Worm (Caenorhabditis elegans) whole organism, L4 larva: ENCODE results near the gene C05A2.4.

ENCODE experiments used
- F26F4.8 ChIP-seq: fragments of 200-800 bp; sonication (Bioruptor generic); conservative IDR thresholded peaks from 2 replicates; pipeline ENCODE4 v1.3.6; 2022; ENCODE audit warnings: missing genetic modification characterization, missing compliant biosample characterization
- R02D3.7 ChIP-seq: fragments of 150-350 bp; sonication (generic microtip); optimal IDR thresholded peaks from 3 replicates; lab custom pipeline; 2014; ENCODE audit warnings: missing biosample characterization, missing genetic modification characterization
- T26A8.4 ChIP-seq: fragments of 200-800 bp; sonication (Bioruptor generic); IDR thresholded peaks from 2 replicates; pipeline ENCODE4 v1.3.6; 2022; ENCODE audit warnings: missing genetic modification characterization, missing compliant biosample characterization
- Y48G9A.11 ChIP-seq: fragments of 200-800 bp; sonication (Bioruptor generic); IDR thresholded peaks from 2 replicates; pipeline ENCODE4 v1.3.6; 2022; ENCODE audit warnings: missing genetic modification reagents, missing genetic modification characterization, missing compliant biosample characterization
- ZK337.2 ChIP-seq: fragments of 200-800 bp; sonication (Bioruptor generic); IDR thresholded peaks from 2 replicates; pipeline ENCODE4 v1.3.6; 2022; ENCODE audit warnings: missing genetic modification reagents, missing genetic modification characterization, missing compliant biosample characterization
- aha-1 ChIP-seq: fragments of 150-350 bp; peaks from one replicate; lab custom pipeline; 2014; ENCODE audit warnings: missing biosample characterization, missing genetic modification characterization
- aly-2 ChIP-seq: sonication (generic microtip); optimal IDR thresholded peaks from 2 replicates; lab custom pipeline; 2018; ENCODE audit warnings: missing biosample characterization, missing genetic modification characterization
- ceh-20 ChIP-seq: fragments of 200-800 bp; sonication (Bioruptor generic); IDR thresholded peaks from 2 replicates; pipeline ENCODE4 v1.3.6; 2022; ENCODE audit warnings: missing genetic modification reagents, missing genetic modification characterization, missing compliant biosample characterization
- ceh-32 ChIP-seq: sonication (generic microtip); optimal IDR thresholded peaks from 2 replicates; lab custom pipeline; 2016; ENCODE audit warnings: mild to moderate bottlenecking, missing genetic modification characterization, missing compliant biosample characterization; ENCODE audit not compliant: poor library complexity
- ctbp-1 ChIP-seq: fragments of 200-800 bp; sonication (Bioruptor generic); IDR thresholded peaks from 2 replicates; pipeline ENCODE4 v1.3.6; 2022; ENCODE audit warnings: missing genetic modification reagents, missing genetic modification characterization, missing compliant biosample characterization
- daf-12 ChIP-seq: fragments of 150-350 bp; optimal IDR thresholded peaks from 2 replicates; lab custom pipeline; 2014; ENCODE audit warnings: missing biosample characterization, missing genetic modification reagents, missing genetic modification characterization
- dmd-9 ChIP-seq: fragments of 200-800 bp; sonication (Bioruptor generic); IDR thresholded peaks from 2 replicates; pipeline ENCODE4 v1.3.6; 2022; ENCODE audit warnings: missing genetic modification reagents, missing genetic modification characterization, missing compliant biosample characterization
- dpl-1 ChIP-seq: fragments of 150-350 bp; optimal IDR thresholded peaks from 2 replicates; lab custom pipeline; 2014; ENCODE audit warnings: missing biosample characterization, missing genetic modification reagents, missing genetic modification characterization
- gei-8 ChIP-seq: fragments of 200-800 bp; sonication (Bioruptor generic); optimal IDR thresholded peaks from 2 replicates; lab custom pipeline; 2018; ENCODE audit warnings: mild to moderate bottlenecking, missing genetic modification characterization, missing compliant biosample characterization
- hlh-30 ChIP-seq: sonication (generic microtip); optimal IDR thresholded peaks from 2 replicates; lab custom pipeline; 2017; ENCODE audit warnings: antibody characterized with exemption, mild to moderate bottlenecking, missing genetic modification characterization, missing compliant biosample characterization; ENCODE audit not compliant: insufficient read depth
- hmg-1.1 ChIP-seq: fragments of 200-800 bp; sonication (Bioruptor generic); IDR thresholded peaks from 2 replicates; pipeline ENCODE4 v1.3.6; 2022; ENCODE audit warnings: missing genetic modification reagents, missing genetic modification characterization, missing compliant biosample characterization
- jun-1 ChIP-seq: fragments of 150-350 bp; optimal IDR thresholded peaks from 2 replicates; lab custom pipeline; 2014; ENCODE audit warnings: missing biosample characterization, missing genetic modification reagents, missing genetic modification characterization
- lim-7 ChIP-seq: fragments of 200-800 bp; sonication (Bioruptor generic); IDR thresholded peaks from 2 replicates; pipeline ENCODE4 v1.3.6; 2022; ENCODE audit warnings: missing genetic modification characterization, missing compliant biosample characterization
- lin-29 ChIP-seq: fragments of 200-800 bp; sonication (Bioruptor generic); IDR thresholded peaks from 2 replicates; pipeline ENCODE4 v1.3.6; 2022; ENCODE audit warnings: missing genetic modification reagents, missing genetic modification characterization, missing compliant biosample characterization
- lin-38 ChIP-seq: fragments of 200-800 bp; sonication (Bioruptor generic); IDR thresholded peaks from 2 replicates; pipeline ENCODE4 v1.3.6; 2022; ENCODE audit warnings: missing genetic modification reagents, missing genetic modification characterization, missing compliant biosample characterization
- lin-39 ChIP-seq: fragments of 150-350 bp; optimal IDR thresholded peaks from 2 replicates; lab custom pipeline; 2014; ENCODE audit warnings: missing biosample characterization, missing genetic modification reagents, missing genetic modification characterization
- lsy-2 ChIP-seq, 2 experiments: fragments of 150-350 bp in 1 of 2; sonication (generic microtip) in 1 of 2; optimal IDR thresholded peaks; 2 replicates each; lab custom pipeline; 2014 to 2017; ENCODE audit warnings: missing biosample characterization in 2 of 2, missing genetic modification characterization in 2 of 2
- madf-5 ChIP-seq, 2 experiments: fragments of 200-800 bp; sonication (Bioruptor generic); IDR thresholded peaks; 2 replicates each; pipeline ENCODE4 v1.3.6; 2022; ENCODE audit warnings: missing compliant biosample characterization in 2 of 2, missing genetic modification characterization in 2 of 2
- mdl-1 ChIP-seq, 2 experiments: fragments of 150-350 bp in 1 of 2; sonication (generic microtip) in 1 of 2; optimal IDR thresholded peaks; 2 replicates each; lab custom pipeline; 2014 to 2017; ENCODE audit warnings: missing biosample characterization in 2 of 2, missing genetic modification characterization in 2 of 2
- mxl-3 ChIP-seq: fragments of 200-800 bp; sonication (Bioruptor generic); optimal IDR thresholded peaks from 2 replicates; lab custom pipeline; 2018; ENCODE audit warnings: mild to moderate bottlenecking, missing genetic modification characterization, missing compliant biosample characterization
- nhr-25 ChIP-seq: sonication (generic microtip); optimal IDR thresholded peaks from 2 replicates; lab custom pipeline; 2017; ENCODE audit warnings: missing genetic modification characterization, mild to moderate bottlenecking, missing compliant biosample characterization, antibody characterized with exemption, moderate library complexity, borderline replicate concordance; ENCODE audit not compliant: insufficient read depth
- nhr-41 ChIP-seq: fragments of 200-800 bp; sonication (Bioruptor generic); IDR thresholded peaks from 2 replicates; pipeline ENCODE4 v1.3.6; 2022; ENCODE audit warnings: missing genetic modification reagents, missing genetic modification characterization, missing compliant biosample characterization
- nhr-48 ChIP-seq: sonication (generic microtip); optimal IDR thresholded peaks from 2 replicates; lab custom pipeline; 2016; ENCODE audit warnings: mild to moderate bottlenecking, missing genetic modification characterization, missing compliant biosample characterization
- pha-4 ChIP-seq, 2 experiments: fragments of 150-350 bp in 1 of 2; fragments of 200-800 bp in 1 of 2; sonication (Bioruptor generic) in 1 of 2; IDR thresholded peaks in 1 of 2; optimal IDR thresholded peaks in 1 of 2; 2 replicates each; pipeline versions ENCODE4 v1.3.6 to Lab custom; 2014 to 2022; ENCODE audit warnings: missing genetic modification characterization in 2 of 2, missing genetic modification reagents in 2 of 2, missing biosample characterization in 1 of 2, missing compliant biosample characterization in 1 of 2
- set-16 ChIP-seq: fragments of 200-800 bp; sonication (Bioruptor generic); IDR thresholded peaks from 2 replicates; pipeline ENCODE4 v1.3.6; 2022; ENCODE audit warnings: missing genetic modification reagents, missing genetic modification characterization, missing compliant biosample characterization
- skn-1 ChIP-seq: fragments of 150-350 bp; optimal IDR thresholded peaks from 2 replicates; lab custom pipeline; 2014; ENCODE audit warnings: missing biosample characterization, missing genetic modification characterization
- snpc-1.2 ChIP-seq: fragments of 200-800 bp; sonication (Bioruptor generic); IDR thresholded peaks from 2 replicates; pipeline ENCODE4 v1.3.6; 2022; ENCODE audit warnings: missing genetic modification reagents, missing genetic modification characterization, missing compliant biosample characterization
- spr-1 ChIP-seq: sonication (generic microtip); optimal IDR thresholded peaks from 2 replicates; lab custom pipeline; 2016; ENCODE audit warnings: mild to moderate bottlenecking, missing genetic modification characterization, missing compliant biosample characterization
- spr-3 ChIP-seq: fragments of 200-800 bp; sonication (Bioruptor generic); optimal IDR thresholded peaks from 2 replicates; lab custom pipeline; 2018; ENCODE audit warnings: mild to moderate bottlenecking, missing genetic modification characterization, missing compliant biosample characterization
- tra-1 ChIP-seq: fragments of 200-800 bp; sonication (Bioruptor generic); IDR thresholded peaks from 2 replicates; pipeline ENCODE4 v1.3.6; 2022; ENCODE audit warnings: missing genetic modification reagents, missing genetic modification characterization, missing compliant biosample characterization
- zfp-2 ChIP-seq: sonication (generic microtip); optimal IDR thresholded peaks from 2 replicates; lab custom pipeline; 2016; ENCODE audit warnings: mild to moderate bottlenecking, missing genetic modification characterization, missing compliant biosample characterization
- zip-2 ChIP-seq: fragments of 150-350 bp; optimal IDR thresholded peaks from 2 replicates; lab custom pipeline; 2014; ENCODE audit warnings: missing biosample characterization, missing genetic modification characterization
- ztf-7 ChIP-seq: fragments of 150-350 bp; optimal IDR thresholded peaks from 2 replicates; lab custom pipeline; 2014; ENCODE audit warnings: missing biosample characterization, missing genetic modification characterization

Gene C05A2.4

DNA sequence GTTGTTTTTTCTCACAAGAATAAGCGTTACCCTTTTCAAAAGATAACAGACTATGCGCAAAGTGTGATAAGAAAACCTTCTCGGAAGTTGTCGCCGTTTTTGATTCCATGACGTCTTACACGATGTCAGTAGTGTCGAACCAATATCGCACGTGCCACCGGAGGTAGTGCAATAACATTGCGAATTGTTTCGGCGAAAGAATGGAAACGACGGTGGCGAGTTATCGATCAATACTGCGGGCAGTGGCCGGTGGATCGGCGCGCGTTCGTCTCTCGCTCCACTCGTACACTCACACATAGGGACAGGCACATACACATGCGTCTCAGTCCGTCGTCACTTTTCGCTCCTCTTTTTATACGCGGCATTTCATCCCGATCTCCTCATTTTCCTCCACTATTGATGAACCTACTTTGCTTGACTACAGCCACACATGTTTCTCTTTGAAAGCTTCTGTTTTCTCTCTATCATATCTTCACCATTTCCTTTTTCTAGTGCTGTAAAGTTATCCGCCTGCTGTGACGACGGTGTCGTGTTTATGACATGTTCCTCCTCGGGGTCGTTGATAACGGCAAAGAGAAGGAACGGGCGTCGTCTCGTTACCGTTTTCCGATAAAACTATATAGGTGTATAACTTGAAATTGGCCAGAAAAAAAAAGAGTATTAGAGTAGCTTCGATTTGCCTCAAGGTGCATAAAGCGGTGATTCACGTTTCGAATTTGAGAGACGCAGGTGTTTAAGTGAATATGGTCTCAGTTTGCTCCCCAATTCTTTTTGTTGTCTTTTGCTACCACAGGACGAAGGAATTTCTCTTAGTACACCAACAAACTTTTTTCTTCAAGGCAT, 13.9 kb upstream of the C05A2.4 start (continued):
- TF ChIP-seq Y48G9A.11 (no peak), nhr-25 (tag; lab: Kevin White, UChicago) (no peak), pha-4 (GFP tag; IDR thresholded peaks at IDR 0.05; lab: Robert Waterston, UW) (no peak), pha-4 (tag; optimal IDR thresholded peaks at IDR 0.05; lab: Kevin White, UChicago) (no peak), lin-39 (tag; lab: Kevin White, UChicago) (no peak), ceh-32 (tag; lab: Kevin White, UChicago) (no peak), aly-2 (tag; lab: Kevin White, UChicago) (no peak), set-16 (GFP tag; lab: Robert Waterston, UW) (peak; percentile 45; the same call in 1 of the 2 replicates), F26F4.8 (GFP tag; lab: Robert Waterston, UW) (no peak), mxl-3 (peak; percentile 88), gei-8 (peak; percentile 6), hmg-1.1 (GFP tag; lab: Robert Waterston, UW) (peak; percentile 53; the same call in 1 of the 2 replicates), ctbp-1 (0 out of 2 replicates have a peak, but pooled peaks have one; percentile 8), mdl-1 (tag; optimal IDR thresholded peaks at IDR 0.05; lab: Kevin White, UChicago) (peak in 1 of 2 experiments; percentile 78), dpl-1 (GFP tag; lab: Kevin White, UChicago) (peak; percentile 1), spr-1 (tag; lab: Kevin White, UChicago) (peak; percentile 56), snpc-1.2 (GFP tag; lab: Robert Waterston, UW) (no peak), daf-12 (tag; lab: Kevin White, UChicago) (no peak), lsy-2 (tag; optimal IDR thresholded peaks at IDR 0.05; lab: Kevin White, UChicago) (peak in 1 of 2 experiments; percentile 6), T26A8.4 (0 out of 2 replicates have a peak, but pooled peaks have one; percentile 39), ceh-20 (GFP tag; lab: Robert Waterston, UW) (no peak), zip-2 (tag; lab: Kevin White, UChicago) (no peak), hlh-30 (tag; lab: Kevin White, UChicago) (peak; percentile 24), lin-38 (GFP tag; lab: Robert Waterston, UW) (no peak), spr-3 (GFP tag; lab: Kevin White, UChicago) (no peak), jun-1 (no peak), ZK337.2 (GFP tag; lab: Robert Waterston, UW) (no peak), tra-1 (GFP tag; lab: Robert Waterston, UW) (no peak), skn-1 (tag; lab: Kevin White, UChicago) (no peak), nhr-48 (peak; percentile 77), lim-7 (0 out of 2 replicates have a peak, but pooled peaks have one; percentile 17), lin-29 (GFP tag; lab: Robert Waterston, UW) (no peak), R02D3.7 (tag; lab: Kevin White, UChicago) (no peak)

DNA sequence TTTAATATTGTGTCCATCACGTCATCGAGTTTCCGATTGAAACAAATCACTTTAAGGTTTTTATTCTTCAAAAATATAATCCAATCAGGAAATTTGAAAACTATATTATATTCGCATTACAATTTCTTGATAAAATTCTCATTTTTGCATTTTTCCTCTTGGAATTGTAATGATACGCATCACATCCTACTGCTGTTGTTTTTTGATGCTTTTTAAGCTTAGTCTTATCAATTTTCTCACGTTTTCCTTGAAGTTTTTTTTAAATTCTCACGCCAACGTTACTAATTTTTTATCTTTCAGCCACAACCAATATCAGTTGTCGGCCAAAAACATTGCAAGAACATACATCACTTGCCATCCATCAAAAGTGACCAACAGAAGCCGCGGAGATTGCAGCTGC, 13.2 kb upstream of the C05A2.4 start, which contains the start of gene gsp-1:
Gene gsp-1, plus strand, starts transcription at position 301 of the 400 bp plus-strand sequence.
- TF ChIP-seq dmd-9 (GFP tag; lab: Robert Waterston, UW), result no peak
- no peak for TF ChIP-seq nhr-41
- no peak for TF ChIP-seq zfp-2 (tag; lab: Kevin White, UChicago)
- TF ChIP-seq aha-1 (tag; lab: Kevin White, UChicago), result peak; percentile 22
- TF ChIP-seq ztf-7 (tag; lab: Kevin White, UChicago), result no peak
- TF ChIP-seq T26A8.4, result no peak
- no peak for TF ChIP-seq madf-5 (GFP tag; IDR thresholded peaks at IDR 0.05; lab: Robert Waterston, UW)
- TF ChIP-seq spr-1 (tag; lab: Kevin White, UChicago), result no peak
